Worm (Caenorhabditis elegans) whole organism, L4 larva: ENCODE results near the gene sde-2.

Experiments used
- F26F4.8 ChIP-seq: fragments of 200-800 bp; sonication (Bioruptor generic); conservative IDR thresholded peaks from 2 replicates; pipeline ENCODE4 v1.3.6; 2022; ENCODE audit warnings: missing genetic modification characterization, missing compliant biosample characterization
- F37D6.2 ChIP-seq: sonication (generic microtip); optimal IDR thresholded peaks from 2 replicates; lab custom pipeline; 2016; ENCODE audit warnings: mild to moderate bottlenecking, missing genetic modification characterization, missing compliant biosample characterization
- F44E2.7 ChIP-seq: fragments of 200-800 bp; sonication (Bioruptor generic); IDR thresholded peaks from 2 replicates; pipeline ENCODE4 v2.1.2; 2022; ENCODE audit warnings: missing genetic modification characterization, missing compliant biosample characterization
- F49E8.2 ChIP-seq: sonication (generic microtip); optimal IDR thresholded peaks from 2 replicates; lab custom pipeline; 2016; ENCODE audit warnings: missing compliant biosample characterization, mild to moderate bottlenecking, missing genetic modification characterization, borderline replicate concordance
- R02D3.7 ChIP-seq: fragments of 150-350 bp; sonication (generic microtip); optimal IDR thresholded peaks from 3 replicates; lab custom pipeline; 2014; ENCODE audit warnings: missing biosample characterization, missing genetic modification characterization
- T20F7.1 ChIP-seq: fragments of 200-800 bp; sonication (Bioruptor generic); optimal IDR thresholded peaks from 2 replicates; lab custom pipeline; 2018; ENCODE audit warnings: mild to moderate bottlenecking, missing genetic modification characterization, missing compliant biosample characterization
- T26A8.4 ChIP-seq: fragments of 200-800 bp; sonication (Bioruptor generic); IDR thresholded peaks from 2 replicates; pipeline ENCODE4 v1.3.6; 2022; ENCODE audit warnings: missing genetic modification characterization, missing compliant biosample characterization
- Y105C5A.15 ChIP-seq: fragments of 200-800 bp; sonication (Bioruptor generic); IDR thresholded peaks from 2 replicates; pipeline ENCODE4 v1.3.6; 2022; ENCODE audit warnings: missing genetic modification characterization, missing compliant biosample characterization
- ZK337.2 ChIP-seq: fragments of 200-800 bp; sonication (Bioruptor generic); IDR thresholded peaks from 2 replicates; pipeline ENCODE4 v1.3.6; 2022; ENCODE audit warnings: missing genetic modification reagents, missing genetic modification characterization, missing compliant biosample characterization
- ZK546.5 ChIP-seq, 2 experiments: sonication (generic microtip); optimal IDR thresholded peaks; 2 replicates each; lab custom pipeline; 2017; ENCODE audit warnings: missing biosample characterization in 2 of 2, missing genetic modification characterization in 2 of 2
- aha-1 ChIP-seq: fragments of 150-350 bp; peaks from one replicate; lab custom pipeline; 2014; ENCODE audit warnings: missing biosample characterization, missing genetic modification characterization
- aly-2 ChIP-seq: sonication (generic microtip); optimal IDR thresholded peaks from 2 replicates; lab custom pipeline; 2018; ENCODE audit warnings: missing biosample characterization, missing genetic modification characterization
- ceh-32 ChIP-seq: sonication (generic microtip); optimal IDR thresholded peaks from 2 replicates; lab custom pipeline; 2016; ENCODE audit warnings: mild to moderate bottlenecking, missing genetic modification characterization, missing compliant biosample characterization; ENCODE audit not compliant: poor library complexity
- ceh-62 ChIP-seq: sonication (generic microtip); optimal IDR thresholded peaks from 2 replicates; lab custom pipeline; 2017; ENCODE audit warnings: missing biosample characterization, missing genetic modification characterization
- cey-2 ChIP-seq: sonication (generic microtip); optimal IDR thresholded peaks from 3 replicates; lab custom pipeline; 2017; ENCODE audit warnings: missing genetic modification characterization, mild to moderate bottlenecking, missing compliant biosample characterization, antibody characterized with exemption, borderline replicate concordance; ENCODE audit not compliant: insufficient read depth
- daf-12 ChIP-seq: fragments of 150-350 bp; optimal IDR thresholded peaks from 2 replicates; lab custom pipeline; 2014; ENCODE audit warnings: missing biosample characterization, missing genetic modification reagents, missing genetic modification characterization
- dmd-8 ChIP-seq: fragments of 200-800 bp; sonication (Bioruptor generic); IDR thresholded peaks from 2 replicates; pipeline ENCODE4 v1.3.6; 2022; ENCODE audit warnings: missing genetic modification characterization, missing compliant biosample characterization
- dmd-9 ChIP-seq: fragments of 200-800 bp; sonication (Bioruptor generic); IDR thresholded peaks from 2 replicates; pipeline ENCODE4 v1.3.6; 2022; ENCODE audit warnings: missing genetic modification reagents, missing genetic modification characterization, missing compliant biosample characterization
- duxl-1 ChIP-seq: sonication (generic microtip); optimal IDR thresholded peaks from 2 replicates; lab custom pipeline; 2016; ENCODE audit warnings: mild to moderate bottlenecking, missing genetic modification characterization, moderate library complexity, missing compliant biosample characterization; ENCODE audit not compliant: poor library complexity
- egl-27 ChIP-seq: sonication (generic microtip); optimal IDR thresholded peaks from 3 replicates; lab custom pipeline; 2017; ENCODE audit warnings: missing biosample characterization, missing genetic modification reagents, missing genetic modification characterization
- fkh-10 ChIP-seq: fragments of 150-350 bp; optimal IDR thresholded peaks from 2 replicates; lab custom pipeline; 2014; ENCODE audit warnings: missing biosample characterization, missing genetic modification reagents, missing genetic modification characterization
- hlh-11 ChIP-seq: fragments of 200-800 bp; sonication (Bioruptor generic); optimal IDR thresholded peaks from 2 replicates; lab custom pipeline; 2018; ENCODE audit warnings: mild to moderate bottlenecking, missing genetic modification characterization, missing compliant biosample characterization
- hlh-30 ChIP-seq: sonication (generic microtip); optimal IDR thresholded peaks from 2 replicates; lab custom pipeline; 2017; ENCODE audit warnings: antibody characterized with exemption, mild to moderate bottlenecking, missing genetic modification characterization, missing compliant biosample characterization; ENCODE audit not compliant: insufficient read depth
- hmg-1.1 ChIP-seq: fragments of 200-800 bp; sonication (Bioruptor generic); IDR thresholded peaks from 2 replicates; pipeline ENCODE4 v1.3.6; 2022; ENCODE audit warnings: missing genetic modification reagents, missing genetic modification characterization, missing compliant biosample characterization
- lin-13 ChIP-seq: fragments of 150-350 bp; optimal IDR thresholded peaks from 2 replicates; lab custom pipeline; 2014; ENCODE audit warnings: missing biosample characterization, missing genetic modification reagents, missing genetic modification characterization
- lin-39 ChIP-seq: fragments of 150-350 bp; optimal IDR thresholded peaks from 2 replicates; lab custom pipeline; 2014; ENCODE audit warnings: missing biosample characterization, missing genetic modification reagents, missing genetic modification characterization
- lsy-2 ChIP-seq, 2 experiments: fragments of 150-350 bp in 1 of 2; sonication (generic microtip) in 1 of 2; optimal IDR thresholded peaks; 2 replicates each; lab custom pipeline; 2014 to 2017; ENCODE audit warnings: missing biosample characterization in 2 of 2, missing genetic modification characterization in 2 of 2
- madf-9 ChIP-seq: fragments of 200-800 bp; sonication (Bioruptor generic); conservative IDR thresholded peaks from 2 replicates; pipeline ENCODE4 v1.3.6; 2022; ENCODE audit warnings: missing genetic modification reagents, missing genetic modification characterization, missing compliant biosample characterization
- mdt-29 ChIP-seq: fragments of 200-800 bp; sonication (Bioruptor generic); IDR thresholded peaks from 2 replicates; pipeline ENCODE4 v1.3.6; 2022; ENCODE audit warnings: missing genetic modification reagents, missing genetic modification characterization, missing compliant biosample characterization
- mep-1 ChIP-seq: fragments of 150-350 bp; sonication (generic microtip); optimal IDR thresholded peaks from 3 replicates; lab custom pipeline; 2014; ENCODE audit warnings: missing biosample characterization, missing genetic modification characterization
- nhr-10 ChIP-seq: fragments of 150-350 bp; optimal IDR thresholded peaks from 2 replicates; lab custom pipeline; 2014; ENCODE audit warnings: missing biosample characterization, missing genetic modification characterization
- nhr-102 ChIP-seq: sonication (generic microtip); optimal IDR thresholded peaks from 2 replicates; lab custom pipeline; 2016; ENCODE audit warnings: mild to moderate bottlenecking, missing genetic modification characterization, moderate library complexity, missing compliant biosample characterization
- nhr-111 ChIP-seq: fragments of 200-800 bp; sonication (Bioruptor generic); optimal IDR thresholded peaks from 2 replicates; lab custom pipeline; 2018; ENCODE audit warnings: mild to moderate bottlenecking, missing genetic modification characterization, missing compliant biosample characterization
- nhr-42 ChIP-seq: fragments of 200-800 bp; sonication (Bioruptor generic); IDR thresholded peaks from 2 replicates; pipeline ENCODE4 v1.3.6; 2022; ENCODE audit warnings: missing genetic modification characterization, missing compliant biosample characterization
- nhr-48 ChIP-seq: sonication (generic microtip); optimal IDR thresholded peaks from 2 replicates; lab custom pipeline; 2016; ENCODE audit warnings: mild to moderate bottlenecking, missing genetic modification characterization, missing compliant biosample characterization
- nhr-76 ChIP-seq: fragments of 150-350 bp; optimal IDR thresholded peaks from 2 replicates; lab custom pipeline; 2014; ENCODE audit warnings: missing biosample characterization, missing genetic modification characterization
- php-3 ChIP-seq: fragments of 200-800 bp; sonication (Bioruptor generic); IDR thresholded peaks from 2 replicates; pipeline ENCODE4 v1.3.6; 2022; ENCODE audit warnings: missing genetic modification reagents, missing genetic modification characterization, missing compliant biosample characterization
- pqm-1 ChIP-seq: sonication (generic microtip); optimal IDR thresholded peaks from 2 replicates; lab custom pipeline; 2017; ENCODE audit warnings: missing biosample characterization, missing genetic modification characterization
- rbr-2 ChIP-seq: sonication (generic microtip); optimal IDR thresholded peaks from 2 replicates; lab custom pipeline; 2016; ENCODE audit warnings: missing genotype, missing genetic modification characterization, missing compliant biosample characterization
- saeg-2 ChIP-seq: fragments of 200-800 bp; sonication (Bioruptor generic); IDR thresholded peaks from 2 replicates; pipeline ENCODE4 v1.3.6; 2022; ENCODE audit warnings: missing genetic modification reagents, missing genetic modification characterization, missing compliant biosample characterization
- tag-97 ChIP-seq: fragments of 200-800 bp; sonication (Bioruptor generic); IDR thresholded peaks from 2 replicates; pipeline ENCODE4 v1.3.6; 2022; ENCODE audit warnings: missing genetic modification characterization, missing compliant biosample characterization
- tra-1 ChIP-seq: fragments of 200-800 bp; sonication (Bioruptor generic); IDR thresholded peaks from 2 replicates; pipeline ENCODE4 v1.3.6; 2022; ENCODE audit warnings: missing genetic modification reagents, missing genetic modification characterization, missing compliant biosample characterization
- unc-39 ChIP-seq: sonication (generic microtip); optimal IDR thresholded peaks from 2 replicates; lab custom pipeline; 2017; ENCODE audit warnings: missing biosample characterization, missing genetic modification characterization
- unc-62 ChIP-seq, 3 experiments: fragments of 150-350 bp in 1 of 3; sonication (generic microtip); optimal IDR thresholded peaks in 2 of 3; peaks in 1 of 3; 1 replicate in 1 of 3; 2 replicates in 2 of 3; lab custom pipeline; 2014 to 2017; ENCODE audit warnings: missing biosample characterization in 3 of 3, missing genetic modification characterization in 3 of 3, missing genetic modification reagents in 3 of 3, missing genotype in 1 of 3
- zag-1 ChIP-seq: fragments of 150-350 bp; optimal IDR thresholded peaks from 2 replicates; lab custom pipeline; 2014; ENCODE audit warnings: missing biosample characterization, missing genetic modification characterization
- zip-11 ChIP-seq: fragments of 200-800 bp; sonication (Bioruptor generic); IDR thresholded peaks from 2 replicates; pipeline ENCODE4 v1.3.6; 2022; ENCODE audit warnings: missing genetic modification characterization, missing compliant biosample characterization
- ztf-11 ChIP-seq: fragments of 150-350 bp; optimal IDR thresholded peaks from 2 replicates; lab custom pipeline; 2014; ENCODE audit warnings: missing biosample characterization, missing genetic modification characterization

The sde-2 gene

DNA sequence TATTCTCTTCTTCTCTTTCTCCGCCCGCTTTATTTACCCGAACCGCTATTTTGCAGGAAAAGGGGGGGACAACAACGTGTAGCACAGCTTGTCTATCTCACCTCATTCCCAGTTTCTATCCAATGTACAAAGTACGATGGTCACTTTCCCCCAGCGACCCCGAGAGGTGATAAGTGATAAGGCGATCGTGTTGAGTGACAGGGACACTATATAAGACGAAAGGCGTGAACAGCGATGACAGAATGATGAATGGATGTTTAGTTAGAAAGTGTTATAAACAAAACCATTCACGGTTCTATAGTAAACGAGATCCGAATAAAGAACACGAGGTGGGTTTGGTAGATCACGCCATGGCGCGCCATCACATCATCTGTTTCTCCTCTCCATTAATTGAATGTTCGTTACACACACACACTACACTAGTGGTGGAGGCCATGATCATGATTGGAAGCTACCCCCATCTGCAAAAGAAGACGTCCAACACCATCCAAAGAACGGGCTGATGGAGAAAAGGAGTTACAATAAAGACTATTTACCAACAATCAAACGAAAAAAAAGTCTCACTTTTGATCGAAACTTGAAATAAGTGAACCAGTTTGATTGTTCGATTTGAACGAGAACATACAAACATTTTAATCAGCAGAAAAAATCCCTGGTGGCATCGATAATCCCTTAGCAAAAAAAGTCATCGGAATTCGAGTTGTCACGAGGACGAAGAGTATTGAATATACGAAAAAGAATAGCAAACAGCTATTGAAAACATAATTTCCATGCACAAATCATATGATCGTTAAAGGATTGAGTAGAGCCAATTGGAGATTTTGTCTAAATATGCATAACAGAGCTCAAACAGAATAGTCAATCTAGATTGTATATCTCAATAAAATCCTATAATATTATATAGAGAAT is 29.2 kb downstream of the sde-2 start (continued):
- TF ChIP-seq nhr-42 (GFP tag; lab: Robert Waterston, UW) (0 out of 2 replicates have a peak, but pooled peaks have one; percentile 32), dmd-9 (GFP tag; lab: Robert Waterston, UW) (no peak), hlh-11 (tag; lab: Kevin White, UChicago) (peak; percentile 96), unc-39 (tag; lab: Kevin White, UChicago) (no peak), rbr-2 (tag; lab: Kevin White, UChicago) (peak; percentile 1), madf-9 (GFP tag; lab: Robert Waterston, UW) (no peak), egl-27 (tag; lab: Kevin White, UChicago) (no peak), hlh-30 (tag; lab: Kevin White, UChicago) (peak; percentile 83), fkh-10 (no peak), R02D3.7 (tag; lab: Kevin White, UChicago) (no peak), ZK546.5 (tag; optimal IDR thresholded peaks at IDR 0.05; lab: Kevin White, UChicago) (no peak), ceh-32 (tag; lab: Kevin White, UChicago) (no peak), Y105C5A.15 (GFP tag; lab: Robert Waterston, UW) (0 out of 2 replicates have a peak, but pooled peaks have one; percentile 44), zag-1 (tag; lab: Kevin White, UChicago) (no peak), daf-12 (no peak), mdt-29 (GFP tag; lab: Robert Waterston, UW) (peak; percentile 74), aha-1 (tag; lab: Kevin White, UChicago) (peak; percentile 99), zip-11 (GFP tag; lab: Robert Waterston, UW) (no peak), ztf-11 (tag; lab: Kevin White, UChicago) (no peak), lin-39 (tag; lab: Kevin White, UChicago) (no peak), T26A8.4 (GFP tag; lab: Robert Waterston, UW) (peak; percentile 38; the same call in 1 of the 2 replicates), nhr-111 (no peak), lin-13 (peak; percentile 77), F44E2.7 (GFP tag; lab: Robert Waterston, UW) (no peak), T20F7.1 (GFP tag; lab: Kevin White, UChicago) (peak; percentile 32), F49E8.2 (no peak), nhr-10 (peak; percentile 84), php-3 (GFP tag; lab: Robert Waterston, UW) (peak; percentile 82), unc-62 (GFP tag; optimal IDR thresholded peaks at IDR 0.05 in 1 of 2; lab: Kevin White, UChicago) (peak in 1 of 2 experiments; percentile 92), unc-62 (tag; optimal IDR thresholded peaks at IDR 0.05; lab: Kevin White, UChicago) (no peak), dmd-8 (GFP tag; lab: Robert Waterston, UW) (no peak), tag-97 (GFP tag; lab: Robert Waterston, UW) (no peak), F37D6.2 (tag; lab: Kevin White, UChicago) (no peak)

DNA sequence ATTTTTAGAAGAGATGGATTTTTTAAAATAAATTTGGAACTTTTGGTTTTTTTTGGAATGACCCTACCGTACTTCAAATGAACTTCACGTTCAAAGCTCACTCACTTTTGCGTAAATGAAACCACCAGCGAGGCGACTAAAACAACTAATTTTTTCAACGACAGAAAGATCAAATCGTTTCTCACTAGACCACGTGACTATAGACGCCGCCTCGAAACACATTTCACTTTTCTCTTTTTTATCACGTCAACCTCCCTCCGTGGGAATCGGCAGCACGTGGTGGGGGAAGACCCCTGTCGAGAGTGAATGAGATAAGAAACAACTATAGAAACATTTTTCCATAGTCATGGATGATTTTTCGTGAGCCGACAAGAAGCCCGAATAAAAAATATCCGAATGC is 29.9 kb downstream of the sde-2 start:
- TF ChIP-seq pqm-1 (peak; percentile 17), Y105C5A.15 (GFP tag; lab: Robert Waterston, UW) (no peak), nhr-102 (peak; percentile 44), nhr-76 (tag; lab: Kevin White, UChicago) (peak; percentile 37), tra-1 (GFP tag; lab: Robert Waterston, UW) (peak; percentile 76), nhr-48 (tag; lab: Kevin White, UChicago) (peak; percentile 80), ceh-62 (tag; lab: Kevin White, UChicago) (no peak), ZK337.2 (no peak), F26F4.8 (GFP tag; lab: Robert Waterston, UW) (no peak), cey-2 (tag; lab: Kevin White, UChicago) (peak; percentile 41), aly-2 (tag; lab: Kevin White, UChicago) (no peak), saeg-2 (GFP tag; lab: Robert Waterston, UW) (0 out of 2 replicates have a peak, but pooled peaks have one; percentile 12), nhr-10 (peak; percentile 64), T20F7.1 (GFP tag; lab: Kevin White, UChicago) (peak; percentile 50), R02D3.7 (tag; lab: Kevin White, UChicago) (no peak), lsy-2 (tag; optimal IDR thresholded peaks at IDR 0.05; lab: Kevin White, UChicago) (peak in 1 of 2 experiments; percentile 68), hmg-1.1 (GFP tag; lab: Robert Waterston, UW) (no peak), lin-39 (tag; lab: Kevin White, UChicago) (no peak), ceh-32 (tag; lab: Kevin White, UChicago) (no peak), duxl-1 (tag; lab: Kevin White, UChicago) (peak; percentile 50), mdt-29 (GFP tag; lab: Robert Waterston, UW) (peak; percentile 81), mep-1 (peak; percentile 50), hlh-11 (tag; lab: Kevin White, UChicago) (peak; percentile 97)
